Worm (Caenorhabditis elegans) whole organism, late embryonic: ENCODE results near the gene H43I07.1.
"Not testable (repeated sequence)": the region's sequence is repeated elsewhere in the genome, so short reads cannot be mapped to it uniquely, and the experiment has no call there.

Source experiments
- F13H6.1 ChIP-seq: sonication (generic microtip); optimal IDR thresholded peaks from 2 replicates; lab custom pipeline; 2016; ENCODE audit warnings: missing genetic modification characterization, missing compliant biosample characterization
- K02D7.2 ChIP-seq: sonication (generic microtip); optimal IDR thresholded peaks from 2 replicates; lab custom pipeline; 2017; ENCODE audit warnings: mild to moderate bottlenecking, missing genetic modification characterization, missing compliant biosample characterization
- K09A11.1 ChIP-seq: sonication (generic microtip); optimal IDR thresholded peaks from 2 replicates; lab custom pipeline; 2017; ENCODE audit warnings: antibody characterized with exemption, mild to moderate bottlenecking, missing genetic modification characterization, missing compliant biosample characterization; ENCODE audit not compliant: insufficient read depth
- Y22D7AL.16 ChIP-seq: sonication (generic microtip); optimal IDR thresholded peaks from 2 replicates; lab custom pipeline; 2016; ENCODE audit warnings: missing genetic modification characterization, missing compliant biosample characterization
- ama-1 ChIP-seq: fragments of 150-350 bp; optimal IDR thresholded peaks from 2 replicates; lab custom pipeline; 2014
- ceh-18 ChIP-seq: sonication (generic microtip); optimal IDR thresholded peaks from 2 replicates; lab custom pipeline; 2016; ENCODE audit warnings: missing genetic modification characterization, missing compliant biosample characterization
- ceh-22 ChIP-seq: sonication (generic microtip); optimal IDR thresholded peaks from 2 replicates; lab custom pipeline; 2017; ENCODE audit warnings: missing biosample characterization, missing genetic modification characterization
- ceh-24 ChIP-seq: sonication (generic microtip); optimal IDR thresholded peaks from 2 replicates; lab custom pipeline; 2016; ENCODE audit warnings: mild to moderate bottlenecking, missing genetic modification characterization, missing compliant biosample characterization
- ceh-30 ChIP-seq: fragments of 150-350 bp; optimal IDR thresholded peaks from 2 replicates; lab custom pipeline; 2014; ENCODE audit warnings: missing biosample characterization, missing genetic modification characterization
- ceh-6 ChIP-seq: fragments of 200-800 bp; sonication (Bioruptor generic); optimal IDR thresholded peaks from 2 replicates; lab custom pipeline; 2018; ENCODE audit warnings: mild to moderate bottlenecking, missing genetic modification characterization, missing compliant biosample characterization
- elt-2 ChIP-seq: sonication (generic microtip); optimal IDR thresholded peaks from 2 replicates; lab custom pipeline; 2016; ENCODE audit warnings: missing genetic modification reagents, missing genetic modification characterization, missing compliant biosample characterization
- elt-4 ChIP-seq: sonication (generic microtip); optimal IDR thresholded peaks from 2 replicates; lab custom pipeline; 2016; ENCODE audit warnings: missing genetic modification characterization, missing compliant biosample characterization
- fkh-6 ChIP-seq: sonication (generic microtip); optimal IDR thresholded peaks from 2 replicates; lab custom pipeline; 2016; ENCODE audit warnings: missing genetic modification characterization, missing compliant biosample characterization
- gmeb-2 ChIP-seq: sonication (generic microtip); optimal IDR thresholded peaks from 2 replicates; lab custom pipeline; 2016; ENCODE audit warnings: missing genetic modification characterization, inconsistent platforms, missing compliant biosample characterization
- hlh-13 ChIP-seq: fragments of 200-800 bp; sonication (Bioruptor generic); optimal IDR thresholded peaks from 2 replicates; lab custom pipeline; 2018; ENCODE audit warnings: mild to moderate bottlenecking, missing genetic modification characterization, missing compliant biosample characterization
- hlh-15 ChIP-seq: sonication (generic microtip); optimal IDR thresholded peaks from 2 replicates; lab custom pipeline; 2016; ENCODE audit warnings: missing genetic modification characterization, missing compliant biosample characterization
- hlh-30 ChIP-seq: sonication (generic microtip); optimal IDR thresholded peaks from 2 replicates; lab custom pipeline; 2017; ENCODE audit warnings: antibody characterized with exemption, missing genetic modification characterization, missing compliant biosample characterization; ENCODE audit not compliant: insufficient read depth
- hlh-6 ChIP-seq: sonication (generic microtip); optimal IDR thresholded peaks from 2 replicates; lab custom pipeline; 2016; ENCODE audit warnings: missing genotype, missing genetic modification characterization, missing compliant biosample characterization
- hlh-8 ChIP-seq: sonication (generic microtip); optimal IDR thresholded peaks from 2 replicates; lab custom pipeline; 2016; ENCODE audit warnings: missing genotype, missing genetic modification characterization, missing compliant biosample characterization
- lim-6 ChIP-seq: sonication (generic microtip); optimal IDR thresholded peaks from 2 replicates; lab custom pipeline; 2016; ENCODE audit warnings: missing genetic modification characterization, missing compliant biosample characterization
- lin-11 ChIP-seq: fragments of 200-800 bp; sonication (Bioruptor generic); optimal IDR thresholded peaks from 2 replicates; lab custom pipeline; 2018; ENCODE audit warnings: mild to moderate bottlenecking, missing genetic modification characterization, missing compliant biosample characterization
- madf-2 ChIP-seq: sonication (generic microtip); optimal IDR thresholded peaks from 2 replicates; lab custom pipeline; 2017; ENCODE audit warnings: missing genetic modification characterization, missing compliant biosample characterization
- nfya-1 ChIP-seq: sonication (generic microtip); optimal IDR thresholded peaks from 2 replicates; lab custom pipeline; 2017; ENCODE audit warnings: missing genetic modification characterization, mild to moderate bottlenecking, missing compliant biosample characterization, antibody characterized with exemption, moderate library complexity
- nhr-11 ChIP-seq: fragments of 150-350 bp; optimal IDR thresholded peaks from 2 replicates; lab custom pipeline; 2014; ENCODE audit warnings: missing biosample characterization, missing genetic modification characterization
- nhr-232 ChIP-seq: sonication (generic microtip); optimal IDR thresholded peaks from 2 replicates; lab custom pipeline; 2016; ENCODE audit warnings: missing genetic modification characterization, missing compliant biosample characterization
- npax-4 ChIP-seq: sonication (generic microtip); optimal IDR thresholded peaks from 2 replicates; lab custom pipeline; 2016; ENCODE audit warnings: missing genetic modification characterization, missing compliant biosample characterization
- odd-2 ChIP-seq: sonication (generic microtip); optimal IDR thresholded peaks from 2 replicates; lab custom pipeline; 2017; ENCODE audit warnings: antibody characterized with exemption, mild to moderate bottlenecking, missing genetic modification characterization, missing compliant biosample characterization
- pat-9 ChIP-seq: fragments of 200-800 bp; sonication (Bioruptor generic); optimal IDR thresholded peaks from 2 replicates; lab custom pipeline; 2018; ENCODE audit warnings: mild to moderate bottlenecking, missing genetic modification characterization, moderate library complexity, missing compliant biosample characterization
- pax-1 ChIP-seq: fragments of 150-350 bp; optimal IDR thresholded peaks from 2 replicates; lab custom pipeline; 2014; ENCODE audit warnings: missing biosample characterization, missing genetic modification characterization
- pha-4 ChIP-seq: fragments of 150-350 bp; optimal IDR thresholded peaks from 2 replicates; lab custom pipeline; 2018; ENCODE audit warnings: missing biosample characterization, missing genetic modification reagents, missing genetic modification characterization
- pqm-1 ChIP-seq: sonication (generic microtip); optimal IDR thresholded peaks from 2 replicates; lab custom pipeline; 2016; ENCODE audit warnings: missing genetic modification characterization, missing compliant biosample characterization
- pros-1 ChIP-seq: fragments of 150-350 bp; optimal IDR thresholded peaks from 2 replicates; lab custom pipeline; 2014; ENCODE audit warnings: missing biosample characterization, missing genetic modification reagents, missing genetic modification characterization
- sdc-2 ChIP-seq: sonication (generic microtip); optimal IDR thresholded peaks from 2 replicates; lab custom pipeline; 2016; ENCODE audit warnings: missing genotype, missing genetic modification characterization, missing compliant biosample characterization
- sox-4 ChIP-seq: sonication (generic microtip); optimal IDR thresholded peaks from 2 replicates; lab custom pipeline; 2017; ENCODE audit warnings: mild to moderate bottlenecking, missing genetic modification characterization, inconsistent platforms, missing compliant biosample characterization
- syd-9 ChIP-seq: sonication (generic microtip); optimal IDR thresholded peaks from 2 replicates; lab custom pipeline; 2016; ENCODE audit warnings: mild to moderate bottlenecking, missing genetic modification characterization, moderate library complexity, missing compliant biosample characterization
- tbx-2 ChIP-seq: sonication (generic microtip); optimal IDR thresholded peaks from 2 replicates; lab custom pipeline; 2016; ENCODE audit warnings: missing genetic modification characterization, missing compliant biosample characterization
- ttx-3 ChIP-seq: sonication (generic microtip); optimal IDR thresholded peaks from 2 replicates; lab custom pipeline; 2016; ENCODE audit warnings: missing genetic modification reagents, missing genetic modification characterization, missing compliant biosample characterization
- unc-42 ChIP-seq: sonication (generic microtip); optimal IDR thresholded peaks from 2 replicates; lab custom pipeline; 2016; ENCODE audit warnings: missing genotype, missing genetic modification characterization, missing compliant biosample characterization
- unc-55 ChIP-seq: sonication (generic microtip); optimal IDR thresholded peaks from 2 replicates; lab custom pipeline; 2017; ENCODE audit warnings: missing biosample characterization, missing genetic modification reagents, missing genetic modification characterization
- unc-86 ChIP-seq: sonication (generic microtip); optimal IDR thresholded peaks from 2 replicates; lab custom pipeline; 2016; ENCODE audit warnings: missing genetic modification characterization, missing compliant biosample characterization
- zip-5 ChIP-seq: sonication (generic microtip); optimal IDR thresholded peaks from 2 replicates; lab custom pipeline; 2016; ENCODE audit warnings: missing genetic modification characterization, missing compliant biosample characterization
- ztf-16 ChIP-seq: sonication (generic microtip); optimal IDR thresholded peaks from 2 replicates; lab custom pipeline; 2017; ENCODE audit warnings: missing genetic modification characterization, missing compliant biosample characterization

H43I07.1 gene

ce11 chrV:4194587-4195211, 9.8 kb upstream of the H43I07.1 start, which contains the start of gene Y45G5AM.9 (continued):
- TF ChIP-seq nhr-11 (tag; lab: Kevin White, UChicago): no peak
- TF ChIP-seq elt-2: peak; percentile 83
- TF ChIP-seq sdc-2 (tag; lab: Kevin White, UChicago): peak; percentile 25
- TF ChIP-seq ama-1 (lab: Kevin White, UChicago): no peak
- TF ChIP-seq ceh-24 (tag; lab: Kevin White, UChicago): no peak
- peak; percentile 30 for TF ChIP-seq ceh-6 (GFP tag; lab: Kevin White, UChicago)
- no peak for TF ChIP-seq odd-2 (tag; lab: Kevin White, UChicago)
- TF ChIP-seq K02D7.2: no peak
- no peak for TF ChIP-seq pha-4 (tag; lab: Kevin White, UChicago)
- no peak for TF ChIP-seq nhr-232 (tag; lab: Kevin White, UChicago)
- TF ChIP-seq gmeb-2 (tag; lab: Kevin White, UChicago): peak; percentile 11
- peak; percentile 39 for TF ChIP-seq pat-9 (tag; lab: Kevin White, UChicago)
- no peak for TF ChIP-seq elt-4
- TF ChIP-seq K09A11.1: peak; percentile 25
- TF ChIP-seq nfya-1 (tag; lab: Kevin White, UChicago): peak; percentile 76
- TF ChIP-seq tbx-2 (tag; lab: Kevin White, UChicago): peak; percentile 81
- TF ChIP-seq zip-5: no peak

- TF ChIP-seq tbx-2 (tag; lab: Kevin White, UChicago) (no peak), ceh-6 (GFP tag; lab: Kevin White, UChicago) (no peak), pqm-1 (tag; lab: Kevin White, UChicago) (no peak), hlh-15 (tag; lab: Kevin White, UChicago) (no peak), hlh-6 (tag; lab: Kevin White, UChicago) (no peak), K02D7.2 (no peak), syd-9 (no peak), hlh-13 (GFP tag; lab: Kevin White, UChicago) (no peak), nhr-232 (tag; lab: Kevin White, UChicago) (no peak), lin-11 (no peak), pros-1 (no peak), ztf-16 (tag; lab: Kevin White, UChicago) (no peak), K09A11.1 (no peak), ttx-3 (tag; lab: Kevin White, UChicago) (no peak), ceh-24 (tag; lab: Kevin White, UChicago) (no peak), sox-4 (no peak)
Measured at ce11 chrV:4195283-4195682, 9.2 kb upstream of the H43I07.1 start, which contains the start of gene algn-5. Gene algn-5, plus strand, starts transcription at chrV:4195577.

ce11 chrV:4199185-4199584, 5.3 kb upstream of the H43I07.1 start, which contains the start of gene rpac-40:
Gene rpac-40, plus strand, starts transcription at chrV:4199485.
- TF ChIP-seq fkh-6 (tag; lab: Kevin White, UChicago) (no peak), nfya-1 (tag; lab: Kevin White, UChicago) (no peak)

ce11 chrV:4211521-4211920, 7.0 kb downstream of the H43I07.1 start:
- TF ChIP-seq hlh-30 (tag; lab: Kevin White, UChicago) (no peak), elt-4 (no peak), unc-42 (peak; percentile 54)

ce11 chrV:4215856-4216255, 11.3 kb downstream of the H43I07.1 start, which contains the start of gene H43I07.4:
Gene H43I07.4, plus strand, starts transcription at chrV:4216156.
- TF ChIP-seq ceh-6 (GFP tag; lab: Kevin White, UChicago); pat-9 (tag; lab: Kevin White, UChicago); unc-55 (GFP tag; lab: Kevin White, UChicago): not testable (repeated sequence)

ce11 chrV:4216902-4217301, 12.4 kb downstream of the H43I07.1 start:
- no peak for TF ChIP-seq unc-86 (tag; lab: Kevin White, UChicago)
- TF ChIP-seq ceh-18 (tag; lab: Kevin White, UChicago): no peak
- no peak for TF ChIP-seq pax-1 (tag; lab: Kevin White, UChicago)
- no peak for TF ChIP-seq ceh-30 (tag; lab: Kevin White, UChicago)
- no peak for TF ChIP-seq npax-4 (tag; lab: Kevin White, UChicago)
- no peak for TF ChIP-seq hlh-8 (tag; lab: Kevin White, UChicago)
- no peak for TF ChIP-seq lim-6 (tag; lab: Kevin White, UChicago)
- TF ChIP-seq hlh-6 (tag; lab: Kevin White, UChicago): no peak
- no peak for TF ChIP-seq ceh-22 (tag; lab: Kevin White, UChicago)
- no peak for TF ChIP-seq F13H6.1
- TF ChIP-seq Y22D7AL.16: no peak
- no peak for TF ChIP-seq hlh-13 (GFP tag; lab: Kevin White, UChicago)
- no peak for TF ChIP-seq madf-2 (tag; lab: Kevin White, UChicago)
- no peak for TF ChIP-seq gmeb-2 (tag; lab: Kevin White, UChicago)
- TF ChIP-seq syd-9: no peak
- TF ChIP-seq pqm-1 (tag; lab: Kevin White, UChicago): no peak
- TF ChIP-seq nhr-11 (tag; lab: Kevin White, UChicago): no peak
- TF ChIP-seq odd-2 (tag; lab: Kevin White, UChicago): no peak
